Fruit fly (Drosophila melanogaster): ENCODE results near the gene CG6689.

- TF ChIP-seq CG8478 (optimal IDR thresholded peaks at IDR 0.05) (no peak), CTCF (optimal IDR thresholded peaks at IDR 0.05) (no peak)
These were observed 43.7 kb upstream of the CG6689 start for dm6 chr3R:11263579-11263978.
